Fruit fly (Drosophila melanogaster) whole organism, embryonic: Measurements from ENCODE around the gene Top3alpha.

ENCODE experiments used
- Asciz ChIP-seq: fragments of 200-800 bp; sonication (Bioruptor generic); optimal IDR thresholded peaks from 2 replicates; lab custom pipeline; 2017; ENCODE audit warnings: missing biosample characterization, mild to moderate bottlenecking, missing genetic modification characterization, missing genetic modification reagents
- CG10366 ChIP-seq: fragments of 200-800 bp; sonication (Bioruptor generic); IDR thresholded peaks from 2 replicates; pipeline ENCODE4 v1.3.6; 2022; ENCODE audit warnings: missing biosample characterization, missing genetic modification characterization
- CG10959 ChIP-seq: fragments of 200-800 bp; sonication (Bioruptor generic); IDR thresholded peaks from 2 replicates; pipeline ENCODE4 v1.3.6; 2022; ENCODE audit warnings: missing biosample characterization, missing genetic modification characterization
- CG11093 ChIP-seq: fragments of 200-800 bp; sonication (Bioruptor generic); IDR thresholded peaks from 3 replicates; pipeline ENCODE4 v1.3.6; 2022; ENCODE audit warnings: missing biosample characterization, missing genetic modification characterization
- CG11456 ChIP-seq: fragments of 200-800 bp; sonication (Bioruptor generic); IDR thresholded peaks from 3 replicates; pipeline ENCODE4 v1.3.6; 2022; ENCODE audit warnings: missing biosample characterization, missing genetic modification characterization
- CG12659 ChIP-seq: fragments of 200-800 bp; sonication (Bioruptor generic); optimal IDR thresholded peaks from 3 replicates; lab custom pipeline; 2017; ENCODE audit warnings: mild to moderate bottlenecking, missing biosample characterization, missing genetic modification reagents, missing genetic modification characterization
- CG14710 ChIP-seq: fragments of 200-800 bp; sonication (Bioruptor generic); optimal IDR thresholded peaks from 3 replicates; lab custom pipeline; 2019; ENCODE audit warnings: missing biosample characterization, mild to moderate bottlenecking, missing genetic modification characterization, moderate library complexity
- CG15011 ChIP-seq: fragments of 200-800 bp; sonication (Bioruptor generic); optimal IDR thresholded peaks from 3 replicates; lab custom pipeline; 2018; ENCODE audit warnings: missing biosample characterization, mild to moderate bottlenecking, missing genetic modification characterization
- CG1529 ChIP-seq: fragments of 200-800 bp; sonication (Bioruptor generic); optimal IDR thresholded peaks from 3 replicates; lab custom pipeline; 2018; ENCODE audit warnings: missing biosample characterization, missing genetic modification characterization
- CG18262 ChIP-seq: fragments of 200-800 bp; optimal IDR thresholded peaks from 3 replicates; lab custom pipeline; 2019; ENCODE audit warnings: missing biosample characterization, mild to moderate bottlenecking, missing genetic modification characterization, moderate library complexity
- CG18476 ChIP-seq: fragments of 200-800 bp; sonication (Bioruptor generic); optimal IDR thresholded peaks from 2 replicates; lab custom pipeline; 2016; ENCODE audit warnings: missing biosample characterization, mild to moderate bottlenecking, missing genetic modification characterization
- CG2116 ChIP-seq: fragments of 200-800 bp; sonication (Bioruptor generic); optimal IDR thresholded peaks from 3 replicates; lab custom pipeline; 2018; ENCODE audit warnings: missing biosample characterization, mild to moderate bottlenecking, missing genetic modification characterization
- CG30403 ChIP-seq: fragments of 200-800 bp; sonication (Bioruptor generic); optimal IDR thresholded peaks from 3 replicates; lab custom pipeline; 2016; ENCODE audit warnings: missing biosample characterization, missing genetic modification characterization
- CG34422 ChIP-seq: fragments of 200-800 bp; sonication (Bioruptor generic); IDR thresholded peaks from 3 replicates; pipeline ENCODE4 v1.3.6; 2022; ENCODE audit warnings: missing biosample characterization, missing genetic modification characterization
- CG3995 ChIP-seq: fragments of 200-800 bp; sonication (Bioruptor generic); optimal IDR thresholded peaks from 3 replicates; lab custom pipeline; 2016; ENCODE audit warnings: missing biosample characterization, missing genetic modification characterization
- CG4328 ChIP-seq: fragments of 200-800 bp; sonication (Bioruptor generic); optimal IDR thresholded peaks from 3 replicates; lab custom pipeline; 2017; ENCODE audit warnings: missing biosample characterization, missing genetic modification reagents, missing genetic modification characterization
- CG4404 ChIP-seq: fragments of 200-800 bp; sonication (Bioruptor generic); IDR thresholded peaks from 2 replicates; pipeline ENCODE4 v1.3.6; 2022; ENCODE audit warnings: missing biosample characterization, missing genetic modification characterization
- CG4854 ChIP-seq: fragments of 200-800 bp; sonication (Bioruptor generic); optimal IDR thresholded peaks from 2 replicates; lab custom pipeline; 2016; ENCODE audit warnings: missing biosample characterization, missing genetic modification characterization, inconsistent platforms
- CG6683 ChIP-seq: fragments of 200-800 bp; sonication (Bioruptor generic); optimal IDR thresholded peaks from 2 replicates; lab custom pipeline; 2017; ENCODE audit warnings: missing biosample characterization, mild to moderate bottlenecking, missing genetic modification characterization, missing genetic modification reagents
- CG6813 ChIP-seq: fragments of 200-800 bp; sonication (Bioruptor generic); optimal IDR thresholded peaks from 2 replicates; lab custom pipeline; 2017; ENCODE audit warnings: missing biosample characterization, missing genetic modification characterization, mild to moderate bottlenecking, moderate library complexity, missing genetic modification reagents
- CG6854 ChIP-seq: fragments of 200-800 bp; sonication (Bioruptor generic); optimal IDR thresholded peaks from 3 replicates; lab custom pipeline; 2017; ENCODE audit warnings: missing biosample characterization, mild to moderate bottlenecking, missing genetic modification characterization
- CG7928 ChIP-seq: fragments of 200-800 bp; sonication (Bioruptor generic); optimal IDR thresholded peaks from 2 replicates; lab custom pipeline; 2017; ENCODE audit warnings: missing biosample characterization, mild to moderate bottlenecking, missing genetic modification characterization
- CG8924 ChIP-seq: fragments of 200-800 bp; optimal IDR thresholded peaks from 3 replicates; lab custom pipeline; 2019; ENCODE audit warnings: missing biosample characterization, mild to moderate bottlenecking, missing genetic modification characterization, moderate library complexity
- CG9876 ChIP-seq: fragments of 200-800 bp; sonication (Bioruptor generic); optimal IDR thresholded peaks from 2 replicates; lab custom pipeline; 2016; ENCODE audit warnings: missing biosample characterization, missing genetic modification characterization
- E2f2 ChIP-seq: fragments of 200-800 bp; sonication (Bioruptor generic); IDR thresholded peaks from 2 replicates; pipeline ENCODE4 v1.3.6; 2022; ENCODE audit warnings: missing biosample characterization, missing genetic modification characterization
- HLH54F ChIP-seq: fragments of 200-800 bp; sonication (Bioruptor generic); optimal IDR thresholded peaks from 3 replicates; lab custom pipeline; 2016; ENCODE audit warnings: missing biosample characterization, missing genetic modification characterization
- Hr78 ChIP-seq, 2 experiments: fragments of 200-800 bp in 1 of 2; fragments of >200 bp in 1 of 2; sonication (Bioruptor generic) in 1 of 2; optimal IDR thresholded peaks; 2 replicates each; lab custom pipeline; 2017 to 2019; ENCODE audit warnings: missing biosample characterization in 2 of 2, missing genetic modification characterization in 2 of 2, mild to moderate bottlenecking in 1 of 2, moderate library complexity in 1 of 2
- MBD-R2 ChIP-seq: fragments of 200-800 bp; sonication (Bioruptor generic); IDR thresholded peaks from 2 replicates; pipeline ENCODE4 v1.3.6; 2022; ENCODE audit warnings: missing biosample characterization, missing genetic modification characterization
- Med ChIP-seq: fragments of 200-800 bp; sonication (Bioruptor generic); peaks from one replicate; lab custom pipeline; 2016; ENCODE audit warnings: missing biosample characterization, missing genetic modification characterization, mild to moderate bottlenecking, inconsistent platforms, moderate library complexity
- Opbp ChIP-seq: fragments of 200-800 bp; sonication (Bioruptor generic); IDR thresholded peaks from 3 replicates; pipeline ENCODE4 v1.3.6; 2022; ENCODE audit warnings: missing biosample characterization, missing genetic modification characterization; ENCODE audit not compliant: partially characterized antibody
- Xrp1 ChIP-seq: fragments of 200-800 bp; sonication (Bioruptor generic); IDR thresholded peaks from 2 replicates; pipeline ENCODE4 v1.3.6; 2022; ENCODE audit warnings: missing biosample characterization, missing genetic modification characterization
- bab2 ChIP-seq: fragments of 200-800 bp; sonication (Bioruptor generic); optimal IDR thresholded peaks from 2 replicates; lab custom pipeline; 2016; ENCODE audit warnings: missing biosample characterization, missing genetic modification characterization
- bbx ChIP-seq: fragments of 200-800 bp; sonication (Bioruptor generic); IDR thresholded peaks from 2 replicates; pipeline ENCODE4 v1.3.6; 2022; ENCODE audit warnings: missing biosample characterization, missing genetic modification characterization; ENCODE audit not compliant: partially characterized antibody
- corto ChIP-seq: fragments of 200-800 bp; sonication (Bioruptor generic); optimal IDR thresholded peaks from 2 replicates; lab custom pipeline; 2016; ENCODE audit warnings: missing biosample characterization, mild to moderate bottlenecking, missing genetic modification characterization, moderate library complexity
- dan ChIP-seq: fragments of 200-800 bp; sonication (Bioruptor generic); IDR thresholded peaks from 2 replicates; pipeline ENCODE4 v1.3.6; 2022; ENCODE audit warnings: missing biosample characterization, missing genetic modification characterization
- eve ChIP-seq, 2 experiments: fragments of >200 bp; optimal IDR thresholded peaks; 2 replicates each; lab custom pipeline; 2017; ENCODE audit warnings: missing biosample characterization in 2 of 2, missing genetic modification characterization in 2 of 2
- exex ChIP-seq: fragments of 200-800 bp; sonication (Bioruptor generic); optimal IDR thresholded peaks from 4 replicates; lab custom pipeline; 2018; ENCODE audit warnings: missing biosample characterization, mild to moderate bottlenecking, missing genetic modification characterization, moderate library complexity
- ftz-f1 ChIP-seq: fragments of 200-800 bp; sonication (Bioruptor generic); optimal IDR thresholded peaks from 2 replicates; lab custom pipeline; 2016; ENCODE audit warnings: missing biosample characterization, missing genetic modification characterization
- gfzf ChIP-seq: fragments of 200-800 bp; sonication (Bioruptor generic); optimal IDR thresholded peaks from 2 replicates; lab custom pipeline; 2016; ENCODE audit warnings: missing biosample characterization, mild to moderate bottlenecking, missing genetic modification characterization, moderate library complexity
- ken ChIP-seq: fragments of 200-800 bp; sonication (Bioruptor generic); IDR thresholded peaks from 3 replicates; pipeline ENCODE4 v1.3.6; 2022; ENCODE audit warnings: missing biosample characterization, missing genetic modification characterization
- kni ChIP-seq: fragments of 200-800 bp; sonication (Bioruptor generic); optimal IDR thresholded peaks from 3 replicates; lab custom pipeline; 2017; ENCODE audit warnings: mild to moderate bottlenecking, missing biosample characterization, missing genetic modification reagents, missing genetic modification characterization
- lmd ChIP-seq: fragments of 200-800 bp; sonication (Bioruptor generic); IDR thresholded peaks from 2 replicates; pipeline ENCODE4 v1.3.6; 2022; ENCODE audit warnings: missing biosample characterization, missing genetic modification characterization
- mirr ChIP-seq: fragments of 200-800 bp; sonication (Bioruptor generic); optimal IDR thresholded peaks from 3 replicates; lab custom pipeline; 2018; ENCODE audit warnings: missing biosample characterization, mild to moderate bottlenecking, missing genetic modification characterization
- nau ChIP-seq: fragments of 200-800 bp; sonication (Bioruptor generic); optimal IDR thresholded peaks from 3 replicates; lab custom pipeline; 2017; ENCODE audit warnings: missing biosample characterization, mild to moderate bottlenecking, missing genetic modification characterization, missing genetic modification reagents
- phol ChIP-seq: fragments of 200-800 bp; sonication (Bioruptor generic); optimal IDR thresholded peaks from 3 replicates; lab custom pipeline; 2018; ENCODE audit warnings: missing biosample characterization, mild to moderate bottlenecking, missing genetic modification characterization, moderate library complexity
- pnt ChIP-seq: fragments of 200-800 bp; sonication (Bioruptor generic); optimal IDR thresholded peaks from 3 replicates; lab custom pipeline; 2016; ENCODE audit warnings: missing biosample characterization, missing genetic modification characterization
- ro ChIP-seq: fragments of 200-800 bp; sonication (Bioruptor generic); IDR thresholded peaks from 2 replicates; pipeline ENCODE4 v1.3.6; 2022; ENCODE audit warnings: missing biosample characterization, missing genetic modification characterization
- sug ChIP-seq: fragments of 200-800 bp; optimal IDR thresholded peaks from 2 replicates; lab custom pipeline; 2019; ENCODE audit warnings: missing biosample characterization, mild to moderate bottlenecking, missing genetic modification characterization, moderate library complexity
- tx ChIP-seq: fragments of 200-800 bp; sonication (Bioruptor generic); optimal IDR thresholded peaks from 2 replicates; lab custom pipeline; 2016; ENCODE audit warnings: missing biosample characterization, missing genetic modification characterization

Top3alpha gene

DNA sequence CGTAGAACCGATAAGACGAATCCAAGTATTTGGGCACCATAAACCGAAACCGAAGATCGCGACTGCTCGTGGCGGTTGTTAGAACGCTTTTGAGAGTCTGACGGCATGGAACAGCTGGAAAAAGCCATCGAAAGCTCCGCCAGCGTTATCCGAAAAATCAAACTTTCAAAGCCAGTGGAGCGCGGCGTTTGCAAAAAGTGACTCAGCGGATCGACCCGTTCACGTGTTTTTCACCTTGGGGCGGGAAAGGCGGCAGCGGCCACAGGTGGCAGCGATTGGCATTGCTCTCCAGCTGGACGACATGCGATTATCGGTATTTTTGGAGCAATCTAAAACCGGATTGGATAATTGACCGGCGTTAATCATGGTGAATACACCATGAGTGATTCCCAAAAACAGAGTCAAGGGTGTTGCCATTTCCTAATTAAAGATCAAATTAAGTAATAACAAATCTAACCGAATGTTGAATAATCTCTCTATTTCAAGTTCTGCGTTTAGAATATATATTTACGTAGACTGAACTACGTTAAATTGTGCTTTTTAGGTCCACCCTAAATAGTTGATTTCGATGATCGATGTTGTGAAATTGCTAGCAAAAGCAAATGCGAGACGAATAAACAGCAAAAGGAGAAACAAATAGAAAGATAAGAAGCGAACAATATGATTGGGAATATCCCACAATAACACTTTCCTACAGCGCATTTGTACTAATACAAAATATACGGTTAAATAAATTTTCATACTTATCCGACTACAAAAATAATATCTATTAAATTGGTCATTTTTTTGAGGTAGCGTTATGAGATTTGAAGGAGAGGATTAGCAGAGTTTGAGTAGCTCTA lies 49.1 kb downstream of the Top3alpha start, which contains the start of gene CG10337 (continued):
- TF ChIP-seq HLH54F (GFP tag; lab: Kevin White, UChicago) (peak; percentile 37), bbx (GFP tag; lab: Robert Waterston, UW) (no peak), phol (peak; percentile 29), CG9876 (no peak), pnt (GFP tag; lab: Kevin White, UChicago) (peak; percentile 1), Xrp1 (GFP tag; lab: Robert Waterston, UW) (peak; percentile 38), kni (GFP tag; lab: Kevin White, UChicago) (no peak), CG34422 (GFP tag; lab: Robert Waterston, UW) (no peak), CG3995 (GFP tag; lab: Kevin White, UChicago) (peak; percentile 83), CG11093 (GFP tag; lab: Robert Waterston, UW) (no peak), CG14710 (tag; lab: Kevin White, UChicago) (peak; percentile 25), CG1529 (GFP tag; lab: Kevin White, UChicago) (no peak), CG6813 (GFP tag; lab: Kevin White, UChicago) (peak; percentile 42), Asciz (peak; percentile 36), MBD-R2 (GFP tag; lab: Robert Waterston, UW) (peak; percentile 59; the same call in 1 of the 2 replicates), Med (GFP tag; lab: Kevin White, UChicago) (peak; percentile 83), gfzf (GFP tag; lab: Kevin White, UChicago) (no peak), tx (GFP tag; lab: Kevin White, UChicago) (peak; percentile 39), Opbp (no peak), CG15011 (GFP tag; lab: Kevin White, UChicago) (peak; percentile 69), CG10959 (GFP tag; lab: Robert Waterston, UW) (no peak), CG4404 (GFP tag; lab: Robert Waterston, UW) (no peak), CG18262 (peak; percentile 10), CG18476 (GFP tag; lab: Kevin White, UChicago) (no peak), CG10366 (no peak), CG7928 (no peak), CG30403 (peak; percentile 47), ftz-f1 (GFP tag; lab: Kevin White, UChicago) (peak; percentile 61), dan (GFP tag; lab: Robert Waterston, UW) (no peak), exex (tag; lab: Kevin White, UChicago) (peak; percentile 69), CG8924 (tag; lab: Kevin White, UChicago) (peak; percentile 58), mirr (peak; percentile 42), sug (tag; lab: Kevin White, UChicago) (peak; percentile 79), CG6854 (GFP tag; lab: Kevin White, UChicago) (peak; percentile 64), ro (GFP tag; lab: Robert Waterston, UW) (no peak), CG4328 (GFP tag; lab: Kevin White, UChicago) (peak; percentile 17), ken (GFP tag; lab: Robert Waterston, UW) (no peak), corto (GFP tag; lab: Kevin White, UChicago) (no peak), CG4854 (GFP tag; lab: Kevin White, UChicago) (no peak), Hr78 (GFP tag; optimal IDR thresholded peaks at IDR 0.05; lab: Kevin White, UChicago) (no peak), E2f2 (GFP tag; lab: Robert Waterston, UW) (peak; percentile 30; the same call in 1 of the 2 replicates), CG2116 (GFP tag; lab: Kevin White, UChicago) (peak; percentile 1), bab2 (GFP tag; lab: Kevin White, UChicago) (peak; percentile 30), nau (GFP tag; lab: Kevin White, UChicago) (peak; percentile 61), CG6683 (GFP tag; lab: Kevin White, UChicago) (peak; percentile 6), eve (GFP tag; optimal IDR thresholded peaks at IDR 0.05; lab: Kevin White, UChicago) (peak in 1 of 2 experiments; percentile 72), CG12659 (GFP tag; lab: Kevin White, UChicago) (peak; percentile 68), CG11456 (GFP tag; lab: Robert Waterston, UW) (no peak), lmd (GFP tag; lab: Robert Waterston, UW) (peak; percentile 11; the same call in 1 of the 2 replicates)
